Worm (Caenorhabditis elegans) whole organism, L2 larva: ENCODE results near the gene mbk-1.

Experiments used
- F13H6.1 ChIP-seq: sonication (generic microtip); optimal IDR thresholded peaks from 2 replicates; lab custom pipeline; 2016; ENCODE audit warnings: missing genetic modification characterization, missing compliant biosample characterization
- R02D3.7 ChIP-seq: fragments of 150-350 bp; optimal IDR thresholded peaks from 2 replicates; lab custom pipeline; 2014; ENCODE audit warnings: missing biosample characterization, missing genetic modification characterization
- Y55F3AM.14 ChIP-seq: fragments of 200-800 bp; sonication (Bioruptor generic); optimal IDR thresholded peaks from 2 replicates; lab custom pipeline; 2018; ENCODE audit warnings: mild to moderate bottlenecking, missing genetic modification characterization, missing compliant biosample characterization
- ZK546.5 ChIP-seq: sonication (generic microtip); optimal IDR thresholded peaks from 2 replicates; lab custom pipeline; 2017; ENCODE audit warnings: missing biosample characterization, missing genetic modification characterization
- aly-2 ChIP-seq: fragments of 150-350 bp; optimal IDR thresholded peaks from 2 replicates; lab custom pipeline; 2014; ENCODE audit warnings: missing biosample characterization, missing genetic modification characterization
- ceh-16 ChIP-seq: fragments of 150-350 bp; optimal IDR thresholded peaks from 2 replicates; lab custom pipeline; 2014; ENCODE audit warnings: missing biosample characterization, missing genetic modification characterization
- ceh-82 ChIP-seq: fragments of 150-350 bp; optimal IDR thresholded peaks from 2 replicates; lab custom pipeline; 2014; ENCODE audit warnings: missing biosample characterization, missing genetic modification characterization
- crh-2 ChIP-seq: sonication (generic microtip); optimal IDR thresholded peaks from 2 replicates; lab custom pipeline; 2017; ENCODE audit warnings: missing biosample characterization, missing genetic modification characterization
- egl-27 ChIP-seq: sonication (generic microtip); optimal IDR thresholded peaks from 3 replicates; lab custom pipeline; 2017; ENCODE audit warnings: missing biosample characterization, missing genetic modification reagents, missing genetic modification characterization
- elt-1 ChIP-seq: fragments of 150-350 bp; optimal IDR thresholded peaks from 2 replicates; lab custom pipeline; 2014; ENCODE audit warnings: missing biosample characterization, missing genetic modification characterization
- fos-1 ChIP-seq: fragments of 150-350 bp; optimal IDR thresholded peaks from 2 replicates; lab custom pipeline; 2014; ENCODE audit warnings: missing biosample characterization, missing genetic modification characterization
- gmeb-1 ChIP-seq: fragments of 150-350 bp; optimal IDR thresholded peaks from 2 replicates; lab custom pipeline; 2014; ENCODE audit warnings: missing biosample characterization, missing genetic modification characterization
- lin-11 ChIP-seq: fragments of 150-350 bp; sonication (generic microtip); optimal IDR thresholded peaks from 2 replicates; lab custom pipeline; 2014; ENCODE audit warnings: missing biosample characterization, missing genetic modification characterization, inconsistent platforms, mixed read lengths
- lin-39 ChIP-seq: fragments of 150-350 bp; optimal IDR thresholded peaks from 2 replicates; lab custom pipeline; 2014; ENCODE audit warnings: missing biosample characterization, missing genetic modification reagents, missing genetic modification characterization
- lsy-2 ChIP-seq, 2 experiments: fragments of 150-350 bp in 1 of 2; sonication (generic microtip) in 1 of 2; optimal IDR thresholded peaks; 2 replicates each; lab custom pipeline; 2014 to 2017; ENCODE audit warnings: missing biosample characterization in 2 of 2, missing genetic modification characterization in 2 of 2
- mab-5 ChIP-seq: fragments of 150-350 bp; optimal IDR thresholded peaks from 2 replicates; lab custom pipeline; 2014; ENCODE audit warnings: missing biosample characterization, missing genetic modification characterization
- mbf-1 ChIP-seq: sonication (generic microtip); optimal IDR thresholded peaks from 2 replicates; lab custom pipeline; 2017; ENCODE audit warnings: missing biosample characterization, missing genetic modification characterization
- mdl-1 ChIP-seq, 2 experiments: fragments of 150-350 bp in 1 of 2; sonication (generic microtip) in 1 of 2; optimal IDR thresholded peaks; 2 replicates each; lab custom pipeline; 2017; ENCODE audit warnings: missing biosample characterization in 2 of 2, missing genetic modification characterization in 2 of 2
- nhr-10 ChIP-seq: sonication (generic microtip); optimal IDR thresholded peaks from 2 replicates; lab custom pipeline; 2017; ENCODE audit warnings: missing biosample characterization, missing genetic modification characterization
- nhr-11 ChIP-seq: fragments of 150-350 bp; optimal IDR thresholded peaks from 2 replicates; lab custom pipeline; 2014; ENCODE audit warnings: missing biosample characterization, missing genetic modification characterization
- nhr-12 ChIP-seq: fragments of 150-350 bp; optimal IDR thresholded peaks from 2 replicates; lab custom pipeline; 2014; ENCODE audit warnings: missing biosample characterization, missing genetic modification characterization
- nhr-21 ChIP-seq: fragments of 150-350 bp; optimal IDR thresholded peaks from 2 replicates; lab custom pipeline; 2014; ENCODE audit warnings: missing biosample characterization, missing genetic modification characterization
- nhr-237 ChIP-seq: fragments of 150-350 bp; optimal IDR thresholded peaks from 2 replicates; lab custom pipeline; 2014; ENCODE audit warnings: missing biosample characterization, missing genetic modification characterization
- peb-1 ChIP-seq: fragments of 150-350 bp; optimal IDR thresholded peaks from 2 replicates; lab custom pipeline; 2014; ENCODE audit warnings: missing biosample characterization, missing genetic modification characterization
- skn-1 ChIP-seq: sonication (generic microtip); optimal IDR thresholded peaks from 2 replicates; lab custom pipeline; 2017; ENCODE audit warnings: missing biosample characterization, missing genetic modification characterization
- sma-3 ChIP-seq: sonication (generic microtip); optimal IDR thresholded peaks from 2 replicates; lab custom pipeline; 2016; ENCODE audit warnings: missing genetic modification reagents, missing genetic modification characterization, missing compliant biosample characterization
- sma-9 ChIP-seq, 2 experiments: fragments of 150-350 bp in 1 of 2; sonication (generic microtip) in 1 of 2; optimal IDR thresholded peaks; 2 replicates each; lab custom pipeline; 2014 to 2016; ENCODE audit warnings: missing genetic modification characterization in 2 of 2, mild to moderate bottlenecking in 1 of 2, missing biosample characterization in 1 of 2, missing compliant biosample characterization in 1 of 2, missing genetic modification reagents in 1 of 2, moderate library complexity in 1 of 2
- unc-39 ChIP-seq: fragments of 150-350 bp; optimal IDR thresholded peaks from 2 replicates; lab custom pipeline; 2014; ENCODE audit warnings: missing biosample characterization, missing genetic modification characterization
- zag-1 ChIP-seq: fragments of 150-350 bp; optimal IDR thresholded peaks from 2 replicates; lab custom pipeline; 2014; ENCODE audit warnings: missing biosample characterization, missing genetic modification characterization
- ztf-11 ChIP-seq: sonication (generic microtip); optimal IDR thresholded peaks from 2 replicates; lab custom pipeline; 2017; ENCODE audit warnings: missing biosample characterization, missing genetic modification characterization
- ztf-4 ChIP-seq: fragments of 150-350 bp; optimal IDR thresholded peaks from 2 replicates; lab custom pipeline; 2014; ENCODE audit warnings: missing biosample characterization, missing genetic modification characterization

The mbk-1 gene

ce11 chrX:14780176-14780575 is 44.2 kb downstream of the mbk-1 start:
- TF ChIP-seq sma-9 (GFP tag; optimal IDR thresholded peaks at IDR 0.05; lab: Kevin White, UChicago) (peak; percentile 83), sma-9 (tag; optimal IDR thresholded peaks at IDR 0.05; lab: Kevin White, UChicago) (no peak), lin-39 (tag; lab: Kevin White, UChicago) (no peak), mab-5 (tag; lab: Kevin White, UChicago) (peak; percentile 27), peb-1 (tag; lab: Kevin White, UChicago) (no peak), R02D3.7 (tag; lab: Kevin White, UChicago) (no peak), mdl-1 (tag; optimal IDR thresholded peaks at IDR 0.05; lab: Kevin White, UChicago) (peak in 1 of 2 experiments; percentile 29), ZK546.5 (tag; lab: Kevin White, UChicago) (no peak), nhr-21 (peak; percentile 43), sma-3 (peak; percentile 67), aly-2 (no peak), ceh-16 (no peak), Y55F3AM.14 (GFP tag; lab: Kevin White, UChicago) (no peak), elt-1 (no peak)

DNA sequence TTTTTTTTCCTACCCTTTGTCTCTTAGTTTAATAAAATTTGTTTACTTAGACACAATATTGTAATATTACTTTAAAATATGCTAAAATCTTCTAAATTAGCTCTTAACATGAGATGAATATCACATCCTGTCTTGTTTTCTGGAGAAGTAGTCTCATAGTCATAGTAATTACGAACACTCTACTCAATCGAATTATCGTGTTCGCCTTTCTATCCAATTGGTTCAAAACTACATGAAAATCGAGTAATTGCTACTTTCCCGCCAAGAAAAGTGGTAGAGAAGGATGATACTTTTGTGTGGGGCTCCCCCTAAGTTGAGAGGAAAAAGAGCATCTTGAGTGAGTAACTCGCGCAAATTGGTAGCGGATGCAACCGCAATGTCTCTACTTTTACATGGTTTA is 46.2 kb downstream of the mbk-1 start:
- TF ChIP-seq nhr-11 (no peak), aly-2 (no peak), elt-1 (no peak), peb-1 (tag; lab: Kevin White, UChicago) (no peak)

- TF ChIP-seq mdl-1 (tag; optimal IDR thresholded peaks at IDR 0.05; lab: Kevin White, UChicago) = no peak
- TF ChIP-seq lsy-2 (tag; optimal IDR thresholded peaks at IDR 0.05; lab: Kevin White, UChicago) = peak in 1 of 2 experiments; percentile 41
These were observed 48.0 kb downstream of the mbk-1 start for ce11 chrX:14776312-14776711.

DNA sequence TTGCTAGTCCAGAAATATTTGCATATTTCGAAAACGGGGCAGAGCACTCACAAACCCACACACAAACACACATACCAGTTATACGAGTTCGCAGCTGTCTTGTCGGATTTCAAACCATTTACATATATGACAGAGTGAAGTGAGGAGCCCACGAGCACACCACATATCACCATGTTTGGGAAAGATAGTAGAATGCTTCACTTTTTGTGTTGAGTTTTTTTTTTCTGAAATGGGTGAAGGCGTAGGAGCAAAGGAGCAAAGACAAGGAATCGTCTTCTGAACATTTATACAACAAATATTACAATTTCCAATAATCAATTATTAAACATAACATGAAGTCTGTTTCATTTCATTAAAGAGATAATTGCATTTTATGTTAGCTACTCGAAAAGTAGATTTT is 49.1 kb downstream of the mbk-1 start:
- TF ChIP-seq gmeb-1 (tag; lab: Kevin White, UChicago) (no peak), ztf-11 (tag; lab: Kevin White, UChicago) (no peak), sma-3 (no peak), nhr-10 (no peak), mbf-1 (tag; lab: Kevin White, UChicago) (no peak), lin-11 (tag; lab: Kevin White, UChicago) (no peak), F13H6.1 (tag; lab: Kevin White, UChicago) (no peak), crh-2 (tag; lab: Kevin White, UChicago) (no peak), nhr-21 (no peak), egl-27 (tag; lab: Kevin White, UChicago) (no peak)

DNA sequence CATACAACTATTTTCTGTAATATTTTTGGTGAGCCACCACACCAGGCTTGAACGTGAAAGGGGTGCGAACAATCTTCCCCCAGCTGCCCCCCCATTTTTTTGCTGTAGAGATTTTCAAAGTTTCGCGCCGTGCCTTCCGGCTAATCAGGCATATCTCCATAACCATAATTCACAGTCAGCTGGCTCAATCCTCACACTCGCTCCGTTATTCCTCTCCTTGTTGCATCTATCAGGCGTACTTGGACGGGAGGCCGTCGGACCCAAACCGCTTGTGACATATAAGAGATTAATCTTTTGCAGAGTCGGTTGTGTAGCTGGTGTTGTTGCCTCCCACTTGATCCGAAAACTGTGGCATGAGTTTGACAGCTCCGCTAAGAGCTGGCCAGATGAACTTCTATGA is 51.1 kb downstream of the mbk-1 start, which contains the start of gene unc-3:
TSS of gene unc-3 (plus strand) at position 301 of the 400 bp plus-strand sequence.
- TF ChIP-seq nhr-237 (no peak), ceh-82 (no peak), ztf-4 (no peak), sma-9 (GFP tag; optimal IDR thresholded peaks at IDR 0.05; lab: Kevin White, UChicago) (no peak), sma-9 (tag; optimal IDR thresholded peaks at IDR 0.05; lab: Kevin White, UChicago) (no peak), mdl-1 (tag; optimal IDR thresholded peaks at IDR 0.05; lab: Kevin White, UChicago) (no peak), egl-27 (tag; lab: Kevin White, UChicago) (no peak), nhr-12 (no peak), unc-39 (tag; lab: Kevin White, UChicago) (no peak)

DNA sequence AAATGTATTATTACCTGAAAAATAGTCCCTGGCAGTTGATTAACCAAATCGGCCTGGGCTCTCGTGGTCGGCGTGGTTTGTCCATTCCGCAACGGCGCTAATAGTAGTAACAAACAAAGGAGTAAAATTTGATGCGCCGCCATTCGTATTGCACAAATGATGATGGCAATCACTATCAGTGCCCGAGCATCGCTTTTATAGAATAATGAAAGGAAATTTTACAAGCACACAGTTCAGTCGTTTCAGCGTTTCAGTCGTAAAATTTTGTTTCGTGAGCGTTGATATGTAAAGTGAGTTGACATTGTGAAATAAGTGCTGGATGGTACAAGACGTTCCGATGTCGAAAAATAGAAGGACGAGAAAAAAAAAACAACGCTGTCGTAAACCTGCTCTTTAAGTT is 52.7 kb downstream of the mbk-1 start, which contains the start of gene Y16B4A.2:
TSS of gene Y16B4A.2 (minus strand) at position 170 of the 400 bp plus-strand sequence.
- TF ChIP-seq skn-1 (tag; lab: Kevin White, UChicago) = no peak
- no peak for TF ChIP-seq aly-2
- no peak for TF ChIP-seq zag-1 (tag; lab: Kevin White, UChicago)
- peak; percentile 38 for TF ChIP-seq fos-1

DNA sequence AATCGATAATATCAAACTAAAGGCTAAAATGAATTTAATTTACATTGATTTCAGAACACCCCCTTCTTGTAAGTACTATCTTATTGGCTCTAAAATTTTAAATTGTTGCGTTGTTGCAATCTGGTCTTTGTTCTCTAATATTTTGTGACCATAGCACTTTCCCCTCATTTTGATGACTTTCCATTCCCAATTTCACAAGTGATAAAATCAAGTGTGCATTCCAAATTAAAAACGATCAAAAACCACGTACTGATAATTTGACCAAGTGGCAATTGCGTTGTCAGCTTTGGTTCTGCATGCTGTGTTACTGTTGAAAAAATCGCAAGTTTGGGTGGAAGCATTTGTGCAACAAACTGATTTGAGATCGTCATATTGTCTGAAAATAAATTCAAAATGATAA is 54.0 kb downstream of the mbk-1 start:
- TF ChIP-seq ztf-4 (no peak), fos-1 (peak; percentile 54), sma-9 (GFP tag; optimal IDR thresholded peaks at IDR 0.05; lab: Kevin White, UChicago) (peak; percentile 43), sma-9 (tag; optimal IDR thresholded peaks at IDR 0.05; lab: Kevin White, UChicago) (no peak)
